Worm (Caenorhabditis elegans): ENCODE data around the gene srv-4.

DNA sequence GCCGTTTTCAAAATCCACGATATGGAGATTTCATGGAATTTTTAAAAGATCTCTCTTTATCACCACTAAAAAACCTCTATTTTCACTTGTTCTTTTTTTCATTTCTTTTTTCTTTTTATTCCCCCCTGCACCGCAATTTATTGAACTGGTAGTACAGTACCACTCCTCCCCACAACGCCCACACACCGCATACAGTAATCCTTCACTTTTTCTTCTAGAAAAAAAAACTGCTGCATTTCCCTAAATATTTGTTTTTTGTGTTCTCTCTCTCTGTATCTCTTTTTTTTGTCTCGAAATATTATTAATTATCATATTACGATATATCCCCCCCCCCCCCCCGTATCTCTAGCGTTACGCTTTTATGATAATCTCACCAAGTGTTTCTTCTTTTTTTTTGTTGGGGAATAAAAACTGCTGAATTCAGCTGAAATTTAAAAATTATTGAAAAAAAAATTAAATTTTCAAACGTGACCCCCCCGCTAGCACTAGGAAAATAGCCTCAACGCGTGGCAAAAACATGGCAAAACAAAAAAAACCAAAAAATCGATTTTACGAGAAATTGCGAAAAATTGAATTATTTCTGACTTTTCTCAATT, 28.7 kb upstream of the srv-4 start, which contains the start of gene Y24D9B.1:
- TF ChIP-seq unc-62 (GFP tag; optimal IDR thresholded peaks at IDR 0.05 in 1 of 2) = no peak
- no peak for TF ChIP-seq unc-62 (tag; optimal IDR thresholded peaks at IDR 0.05)
- TF ChIP-seq pqm-1 (tag; optimal IDR thresholded peaks at IDR 0.05) = no peak
- no peak for TF ChIP-seq nhr-11 (tag; optimal IDR thresholded peaks at IDR 0.05)
- TF ChIP-seq lin-13 (GFP tag; optimal IDR thresholded peaks at IDR 0.05) = no peak
